Fruit fly (Drosophila melanogaster) whole organism, prepupa: ENCODE results near the gene snsl.
A peak's percentile ranks its signal among the peaks of the same experiment; 100 is the strongest.

Source experiments
- Blimp-1 ChIP-seq: fragments of 200-800 bp; sonication (Bioruptor generic); optimal IDR thresholded peaks from 3 replicates; lab custom pipeline; 2017; ENCODE audit warnings: missing biosample characterization, missing genetic modification characterization, mild to moderate bottlenecking, moderate library complexity, missing genetic modification reagents
- CG10669 ChIP-seq: fragments of 200-800 bp; sonication (Bioruptor generic); optimal IDR thresholded peaks from 3 replicates; lab custom pipeline; 2018; ENCODE audit warnings: missing biosample characterization, mild to moderate bottlenecking, missing genetic modification characterization, moderate library complexity
- CG11902 ChIP-seq: fragments of 200-800 bp; sonication (Bioruptor generic); optimal IDR thresholded peaks from 3 replicates; lab custom pipeline; 2016; ENCODE audit warnings: missing biosample characterization, missing genetic modification characterization
- CG15336 ChIP-seq: fragments of 200-800 bp; sonication (Bioruptor generic); IDR thresholded peaks from 2 replicates; pipeline ENCODE4 v1.3.6; 2022; ENCODE audit warnings: missing biosample characterization, missing genetic modification characterization
- CG3032 ChIP-seq: fragments of 200-800 bp; optimal IDR thresholded peaks from 2 replicates; lab custom pipeline; 2019; ENCODE audit warnings: missing biosample characterization, mild to moderate bottlenecking, missing genetic modification characterization, moderate library complexity
- CG34406 ChIP-seq: fragments of 200-800 bp; sonication (Bioruptor generic); optimal IDR thresholded peaks from 3 replicates; lab custom pipeline; 2016; ENCODE audit warnings: missing biosample characterization, missing genetic modification characterization
- CG3919 ChIP-seq: fragments of 200-800 bp; sonication (Bioruptor generic); optimal IDR thresholded peaks from 3 replicates; lab custom pipeline; 2016; ENCODE audit warnings: missing biosample characterization, missing genetic modification characterization
- CG6163 ChIP-seq: fragments of 200-800 bp; sonication (Bioruptor generic); IDR thresholded peaks from 3 replicates; pipeline ENCODE4 v1.3.6; 2022; ENCODE audit warnings: missing biosample characterization, missing genetic modification characterization
- CG6792 ChIP-seq: fragments of 200-800 bp; sonication (Bioruptor generic); optimal IDR thresholded peaks from 3 replicates; lab custom pipeline; 2016; ENCODE audit warnings: missing biosample characterization, missing genetic modification characterization
- CG6808 ChIP-seq: fragments of 200-800 bp; sonication (Bioruptor generic); optimal IDR thresholded peaks from 3 replicates; lab custom pipeline; 2017; ENCODE audit warnings: missing biosample characterization, missing genetic modification characterization, mild to moderate bottlenecking, moderate library complexity, missing genetic modification reagents
- CG6854 ChIP-seq: fragments of 200-800 bp; sonication (Bioruptor generic); optimal IDR thresholded peaks from 2 replicates; lab custom pipeline; 2017; ENCODE audit warnings: missing biosample characterization, mild to moderate bottlenecking, missing genetic modification characterization
- CG7368 ChIP-seq: fragments of 200-800 bp; sonication (Bioruptor generic); optimal IDR thresholded peaks from 3 replicates; lab custom pipeline; 2016; ENCODE audit warnings: missing biosample characterization, missing genetic modification characterization
- CG8119 ChIP-seq: fragments of 200-800 bp; sonication (Bioruptor generic); IDR thresholded peaks from 3 replicates; pipeline ENCODE4 v1.3.6; 2022; ENCODE audit warnings: missing biosample characterization, missing genetic modification characterization
- CG8319 ChIP-seq: fragments of 200-800 bp; sonication (Bioruptor generic); optimal IDR thresholded peaks from 3 replicates; lab custom pipeline; 2016; ENCODE audit warnings: missing biosample characterization, missing genetic modification characterization
- CG8632 ChIP-seq: fragments of 200-800 bp; sonication (Bioruptor generic); optimal IDR thresholded peaks from 3 replicates; lab custom pipeline; 2016; ENCODE audit warnings: missing biosample characterization, missing genetic modification characterization
- CG9139 ChIP-seq: fragments of 200-800 bp; sonication (Bioruptor generic); optimal IDR thresholded peaks from 3 replicates; lab custom pipeline; 2017; ENCODE audit warnings: missing biosample characterization, mild to moderate bottlenecking, missing genetic modification characterization
- Eip75B ChIP-seq: fragments of 200-800 bp; sonication (Bioruptor generic); optimal IDR thresholded peaks from 3 replicates; lab custom pipeline; 2016; ENCODE audit warnings: missing biosample characterization, missing genetic modification characterization
- Eip78C ChIP-seq: fragments of 200-800 bp; sonication (Bioruptor generic); peaks from one replicate; lab custom pipeline; 2016; ENCODE audit warnings: missing biosample characterization, missing genetic modification characterization
- Eip93F ChIP-seq: fragments of 200-800 bp; sonication (Bioruptor generic); optimal IDR thresholded peaks from 2 replicates; lab custom pipeline; 2016; ENCODE audit warnings: missing biosample characterization, mild to moderate bottlenecking, missing genetic modification characterization
- Ets21C ChIP-seq: fragments of 200-800 bp; sonication (Bioruptor generic); optimal IDR thresholded peaks from 3 replicates; lab custom pipeline; 2016; ENCODE audit warnings: missing biosample characterization, missing genetic modification characterization
- Hr4 ChIP-seq: fragments of 200-800 bp; sonication (Bioruptor generic); optimal IDR thresholded peaks from 3 replicates; lab custom pipeline; 2016; ENCODE audit warnings: missing biosample characterization, missing genetic modification characterization
- Lpt ChIP-seq: fragments of 200-800 bp; sonication (Bioruptor generic); optimal IDR thresholded peaks from 3 replicates; lab custom pipeline; 2016; ENCODE audit warnings: missing biosample characterization, missing genetic modification characterization
- OdsH ChIP-seq: fragments of 200-800 bp; sonication (Bioruptor generic); optimal IDR thresholded peaks from 3 replicates; lab custom pipeline; 2016; ENCODE audit warnings: missing biosample characterization, missing genetic modification characterization
- Sox102F ChIP-seq: fragments of 200-800 bp; sonication (Bioruptor generic); optimal IDR thresholded peaks from 2 replicates; lab custom pipeline; 2016; ENCODE audit warnings: missing biosample characterization, mild to moderate bottlenecking, missing genetic modification characterization
- Sox14 ChIP-seq: fragments of 200-800 bp; sonication (Bioruptor generic); optimal IDR thresholded peaks from 3 replicates; lab custom pipeline; 2016; ENCODE audit warnings: missing biosample characterization, missing genetic modification characterization
- Sox15 ChIP-seq: fragments of 200-800 bp; sonication (Bioruptor generic); optimal IDR thresholded peaks from 3 replicates; lab custom pipeline; 2016; ENCODE audit warnings: missing biosample characterization, missing genetic modification characterization
- achi ChIP-seq: fragments of 200-800 bp; sonication (Bioruptor generic); optimal IDR thresholded peaks from 3 replicates; lab custom pipeline; 2016; ENCODE audit warnings: missing biosample characterization, missing genetic modification characterization
- cyc ChIP-seq: fragments of 200-800 bp; sonication (Bioruptor generic); optimal IDR thresholded peaks from 3 replicates; lab custom pipeline; 2016; ENCODE audit warnings: missing biosample characterization, missing genetic modification characterization
- eg ChIP-seq: fragments of 200-800 bp; sonication (Bioruptor generic); IDR thresholded peaks from 3 replicates; pipeline ENCODE4 v1.3.6; 2022; ENCODE audit warnings: missing biosample characterization, missing genetic modification characterization
- esn ChIP-seq: fragments of 200-800 bp; sonication (Bioruptor generic); optimal IDR thresholded peaks from 2 replicates; lab custom pipeline; 2016; ENCODE audit warnings: missing biosample characterization, mild to moderate bottlenecking, missing genetic modification characterization, moderate library complexity
- fd59A ChIP-seq: fragments of 200-800 bp; sonication (Bioruptor generic); optimal IDR thresholded peaks from 2 replicates; lab custom pipeline; 2017; ENCODE audit warnings: missing biosample characterization, mild to moderate bottlenecking, missing genetic modification characterization, missing genetic modification reagents
- fd85E ChIP-seq: fragments of 200-800 bp; sonication (Bioruptor generic); optimal IDR thresholded peaks from 3 replicates; lab custom pipeline; 2016; ENCODE audit warnings: missing biosample characterization, missing genetic modification characterization
- fkh ChIP-seq: fragments of 200-800 bp; sonication (Bioruptor generic); optimal IDR thresholded peaks from 3 replicates; lab custom pipeline; 2017; ENCODE audit warnings: missing biosample characterization, mild to moderate bottlenecking, missing genetic modification characterization, moderate library complexity
- lz ChIP-seq: fragments of 200-800 bp; sonication (Bioruptor generic); optimal IDR thresholded peaks from 3 replicates; lab custom pipeline; 2016; ENCODE audit warnings: missing biosample characterization, missing genetic modification characterization
- pdm3 ChIP-seq: fragments of 200-800 bp; sonication (Bioruptor generic); optimal IDR thresholded peaks from 3 replicates; lab custom pipeline; 2016; ENCODE audit warnings: missing biosample characterization, missing genetic modification characterization
- salr ChIP-seq, 2 experiments: fragments of 200-800 bp; sonication (Bioruptor generic); optimal IDR thresholded peaks; 3 replicates each; lab custom pipeline; 2016 to 2018; ENCODE audit warnings: missing biosample characterization in 2 of 2, missing genetic modification characterization in 2 of 2, mild to moderate bottlenecking in 1 of 2
- ss ChIP-seq, 2 experiments: fragments of 200-800 bp; sonication (Bioruptor generic); optimal IDR thresholded peaks; 2 replicates in 1 of 2; 3 replicates in 1 of 2; lab custom pipeline; 2017 to 2018; ENCODE audit warnings: mild to moderate bottlenecking in 2 of 2, missing biosample characterization in 2 of 2, missing genetic modification characterization in 2 of 2, moderate library complexity in 1 of 2
- svp ChIP-seq: fragments of 200-800 bp; sonication (Bioruptor generic); peaks from one replicate; lab custom pipeline; 2016; ENCODE audit warnings: missing biosample characterization, missing genetic modification characterization
- topi ChIP-seq: fragments of 200-800 bp; sonication (Bioruptor generic); optimal IDR thresholded peaks from 3 replicates; lab custom pipeline; 2016; ENCODE audit warnings: missing biosample characterization, missing genetic modification characterization
- vri ChIP-seq: fragments of 200-800 bp; sonication (Bioruptor generic); optimal IDR thresholded peaks from 3 replicates; lab custom pipeline; 2016; ENCODE audit warnings: missing biosample characterization, mild to moderate bottlenecking, missing genetic modification characterization

Gene snsl

DNA sequence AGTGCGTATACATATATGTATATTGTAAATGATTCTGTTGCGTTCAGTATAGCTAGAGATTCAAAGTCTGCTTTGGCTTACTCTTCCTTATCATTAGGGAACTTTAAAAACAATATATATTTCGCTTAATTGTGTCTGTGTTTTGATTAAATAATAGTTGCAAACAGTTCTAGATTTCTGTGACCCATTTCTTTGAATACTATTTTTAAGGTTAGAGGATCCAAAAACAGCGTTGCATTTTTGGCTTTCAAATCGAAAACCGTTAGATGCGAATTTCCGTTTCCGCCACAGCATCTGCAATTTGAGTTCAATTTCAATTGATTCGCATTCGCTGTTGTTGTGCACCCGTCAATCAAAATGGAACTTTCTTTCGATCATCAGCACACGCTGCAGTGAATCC lies 20.4 kb downstream of the snsl start (continued):
- TF ChIP-seq OdsH = peak; percentile 19
- TF ChIP-seq ss (GFP tag; optimal IDR thresholded peaks at IDR 0.05; lab: Kevin White, UChicago) = peak in 1 of 2 experiments; percentile 32
- TF ChIP-seq CG6808 (GFP tag; lab: Kevin White, UChicago) = peak; percentile 53
- no peak for TF ChIP-seq Ets21C
- TF ChIP-seq fkh (GFP tag; lab: Kevin White, UChicago) = no peak
- no peak for TF ChIP-seq Sox102F
- no peak for TF ChIP-seq Blimp-1 (GFP tag; lab: Kevin White, UChicago)
- no peak for TF ChIP-seq CG15336
- TF ChIP-seq CG6792 (GFP tag; lab: Kevin White, UChicago) = no peak
- TF ChIP-seq CG10669 (GFP tag; lab: Kevin White, UChicago) = peak; percentile 23
- TF ChIP-seq CG6854 = no peak
- TF ChIP-seq Sox15 (GFP tag; lab: Kevin White, UChicago) = no peak
- TF ChIP-seq CG11902 (GFP tag; lab: Kevin White, UChicago) = no peak
- peak; percentile 53; the same call in 2 of the 3 replicates for TF ChIP-seq eg (GFP tag; lab: Robert Waterston, UW)
- peak; percentile 10 for TF ChIP-seq CG34406 (GFP tag; lab: Kevin White, UChicago)
- TF ChIP-seq CG8119 (GFP tag; lab: Robert Waterston, UW) = peak; percentile 50; the same call in 2 of the 3 replicates
- TF ChIP-seq lz (GFP tag; lab: Kevin White, UChicago) = no peak
- no peak for TF ChIP-seq svp (GFP tag; lab: Kevin White, UChicago)
- TF ChIP-seq Lpt (GFP tag; lab: Kevin White, UChicago) = no peak
- TF ChIP-seq CG8319 = no peak
- TF ChIP-seq fd59A (GFP tag; lab: Kevin White, UChicago) = no peak
- TF ChIP-seq achi (GFP tag; lab: Kevin White, UChicago) = no peak
- no peak for TF ChIP-seq topi
- TF ChIP-seq Hr4 = peak; percentile 54
- peak; percentile 50 for TF ChIP-seq pdm3 (GFP tag; lab: Kevin White, UChicago)
- no peak for TF ChIP-seq Eip93F (GFP tag; lab: Kevin White, UChicago)

DNA sequence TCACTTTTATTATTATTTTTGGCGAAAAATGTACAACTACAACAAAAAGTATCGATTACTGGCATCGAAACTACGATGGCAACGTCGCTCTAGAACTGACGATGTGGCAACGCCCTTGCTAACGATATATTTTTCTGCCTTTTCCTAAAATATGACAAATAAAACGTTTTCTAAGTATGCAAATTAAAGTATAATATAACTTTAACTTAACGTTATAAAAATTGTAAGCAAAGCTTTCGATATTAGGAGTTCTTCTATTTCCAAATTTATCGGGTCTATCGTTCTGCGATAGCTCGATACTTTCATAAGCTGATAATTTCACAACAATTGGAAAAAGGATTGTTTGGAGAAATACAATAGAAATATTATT lies 23.6 kb downstream of the snsl start, which contains the start of the genes Cf2 and CG3008:
Gene Cf2, minus strand, starts transcription at position 85 of the 370 bp plus-strand sequence.
Gene CG3008, plus strand, starts transcription at position 276 of the 370 bp plus-strand sequence.
- TF ChIP-seq Hr4 = peak; percentile 8
- no peak for TF ChIP-seq CG9139 (GFP tag; lab: Kevin White, UChicago)
- TF ChIP-seq fd85E (GFP tag; lab: Kevin White, UChicago) = no peak
- peak; percentile 60 for TF ChIP-seq Sox14 (GFP tag; lab: Kevin White, UChicago)
- peak; percentile 73 for TF ChIP-seq Eip78C (GFP tag; lab: Kevin White, UChicago)
- TF ChIP-seq CG3032 (tag; lab: Kevin White, UChicago) = peak; percentile 7
- TF ChIP-seq Eip75B (GFP tag; lab: Kevin White, UChicago) = no peak
- TF ChIP-seq esn (GFP tag; lab: Kevin White, UChicago) = peak; percentile 44
- TF ChIP-seq lz (GFP tag; lab: Kevin White, UChicago) = peak; percentile 22
- TF ChIP-seq OdsH = no peak
- TF ChIP-seq vri (GFP tag; lab: Kevin White, UChicago) = peak; percentile 8
- TF ChIP-seq CG8632 (GFP tag; lab: Kevin White, UChicago) = no peak
- TF ChIP-seq CG3919 (GFP tag; lab: Kevin White, UChicago) = no peak
- TF ChIP-seq Blimp-1 (GFP tag; lab: Kevin White, UChicago) = no peak
- TF ChIP-seq cyc (GFP tag; lab: Kevin White, UChicago) = no peak

DNA sequence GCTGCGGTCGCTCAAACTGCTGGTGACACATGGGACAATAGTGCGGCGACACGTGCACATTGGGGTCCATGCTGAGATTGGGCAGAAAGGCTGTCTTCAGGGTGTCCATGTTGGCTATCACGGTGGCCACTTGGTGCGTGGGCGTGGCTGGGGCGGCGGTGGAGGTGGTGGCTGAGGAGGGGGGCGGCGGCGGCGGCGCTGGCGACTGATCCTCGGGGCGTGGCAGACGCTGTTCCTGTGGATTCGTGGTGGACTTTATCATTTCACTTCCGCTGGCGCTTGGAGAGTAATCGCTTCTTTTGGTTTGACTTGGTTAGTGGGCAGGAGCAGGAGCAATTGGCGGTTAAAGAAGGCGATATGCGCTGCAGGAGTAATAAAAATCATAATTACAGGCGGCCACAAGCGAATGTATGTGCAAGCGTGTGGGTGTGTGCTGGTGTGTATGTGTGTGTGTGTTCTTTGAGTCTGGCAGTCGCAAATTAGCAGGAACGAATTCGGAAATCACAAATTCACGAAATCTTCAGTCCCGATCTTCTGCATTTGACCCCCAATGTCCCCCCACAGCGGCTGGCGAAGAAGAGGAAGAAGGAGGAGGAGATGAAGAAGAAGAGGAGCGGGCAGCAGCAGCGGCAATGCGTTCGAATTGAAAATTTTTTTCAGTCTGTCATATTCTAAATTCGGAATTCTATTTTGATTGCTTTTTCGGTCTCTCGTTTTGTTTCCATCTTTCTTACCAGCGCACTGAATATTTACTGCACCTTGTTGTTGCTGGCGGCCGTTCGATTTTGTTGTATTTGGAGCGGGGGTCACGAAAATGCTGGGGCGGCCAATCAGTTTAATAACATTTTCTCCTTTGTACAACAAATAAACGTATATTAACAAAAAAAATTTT lies 24.2 kb downstream of the snsl start:
- peak; percentile 94 for TF ChIP-seq svp (GFP tag; lab: Kevin White, UChicago)
- no peak for TF ChIP-seq CG9139 (GFP tag; lab: Kevin White, UChicago)
- peak in 1 of 2 experiments; percentile 26 for TF ChIP-seq salr (GFP tag; optimal IDR thresholded peaks at IDR 0.05; lab: Kevin White, UChicago)
- TF ChIP-seq eg (GFP tag; lab: Robert Waterston, UW) = 0 out of 3 replicates have a peak, but pooled peaks have one; percentile 25
- 0 out of 3 replicates have a peak, but pooled peaks have one; percentile 29 for TF ChIP-seq CG6163
- no peak for TF ChIP-seq CG7368 (GFP tag; lab: Kevin White, UChicago)
